Worm (Caenorhabditis elegans): ENCODE results near the gene gcy-25.

DNA sequence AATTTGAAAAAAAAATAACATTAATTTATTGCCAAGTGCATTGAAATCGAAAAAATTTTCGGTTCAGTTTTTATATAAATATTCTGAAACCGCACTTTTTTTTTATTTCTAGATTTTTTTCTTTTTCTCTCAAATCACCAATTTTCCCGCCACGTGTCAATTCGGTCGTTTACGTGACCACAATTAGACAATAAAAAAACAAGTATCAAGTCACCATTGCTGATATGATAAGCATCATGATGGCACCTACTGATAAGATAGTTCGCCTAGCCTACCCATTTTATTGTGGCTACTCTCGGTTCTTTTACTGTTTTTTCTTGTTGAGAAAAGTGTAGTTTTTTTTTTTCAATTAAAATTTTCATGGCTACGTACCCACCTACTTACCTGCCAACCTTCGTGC lies 57.1 kb downstream of the gcy-25 start:
- TF ChIP-seq nhr-237 (tag; optimal IDR thresholded peaks at IDR 0.05) (no peak), mep-1 (tag; optimal IDR thresholded peaks at IDR 0.05) (no peak), elt-1 (tag; optimal IDR thresholded peaks at IDR 0.05; ENCODE audit: borderline replicate concordance, insufficient read depth) (no peak), ces-1 (GFP tag; optimal IDR thresholded peaks at IDR 0.05) (no peak), drap-1 (GFP tag; optimal IDR thresholded peaks at IDR 0.05) (no peak), M03D4.4 (tag; optimal IDR thresholded peaks at IDR 0.05) (no peak), unc-39 (tag; optimal IDR thresholded peaks at IDR 0.05) (no peak)

All from whole organism, mixed stage, embryonic.